Fruit fly (Drosophila melanogaster) whole organism, embryonic: ENCODE results near the gene Acat2.

Experiments used
- Abd-B ChIP-seq: fragments of 200-800 bp; sonication (Bioruptor generic); optimal IDR thresholded peaks from 2 replicates; lab custom pipeline; 2018; ENCODE audit warnings: missing biosample characterization, mild to moderate bottlenecking, missing genetic modification characterization, moderate library complexity
- BEAF-32 ChIP-seq: fragments of 200-800 bp; sonication (Bioruptor generic); optimal IDR thresholded peaks from 3 replicates; lab custom pipeline; 2017; ENCODE audit warnings: missing biosample characterization, missing genetic modification characterization, mild to moderate bottlenecking, moderate library complexity, missing genetic modification reagents
- BtbVII ChIP-seq: fragments of 200-800 bp; sonication (Bioruptor generic); optimal IDR thresholded peaks from 3 replicates; lab custom pipeline; 2017; ENCODE audit warnings: missing biosample characterization, mild to moderate bottlenecking, missing genetic modification characterization
- CG11723 ChIP-seq: fragments of 200-800 bp; sonication (Bioruptor generic); optimal IDR thresholded peaks from 2 replicates; lab custom pipeline; 2017; ENCODE audit warnings: missing biosample characterization, mild to moderate bottlenecking, missing genetic modification characterization
- CG12155 ChIP-seq: fragments of 200-800 bp; sonication (Bioruptor generic); optimal IDR thresholded peaks from 3 replicates; lab custom pipeline; 2016; ENCODE audit warnings: missing biosample characterization, missing genetic modification characterization
- CG12219 ChIP-seq: fragments of 200-800 bp; sonication (Bioruptor generic); optimal IDR thresholded peaks from 3 replicates; lab custom pipeline; 2018; ENCODE audit warnings: missing biosample characterization, mild to moderate bottlenecking, missing genetic modification characterization
- CG13894 ChIP-seq: fragments of 200-800 bp; sonication (Bioruptor generic); optimal IDR thresholded peaks from 3 replicates; lab custom pipeline; 2018; ENCODE audit warnings: missing biosample characterization, mild to moderate bottlenecking, missing genetic modification characterization, moderate library complexity
- CG14441 ChIP-seq: fragments of 200-800 bp; sonication (Bioruptor generic); IDR thresholded peaks from 2 replicates; pipeline ENCODE4 v1.3.6; 2022; ENCODE audit warnings: missing biosample characterization, missing genetic modification characterization
- CG14667 ChIP-seq: fragments of 200-800 bp; sonication (Bioruptor generic); IDR thresholded peaks from 2 replicates; pipeline ENCODE4 v1.3.6; 2022; ENCODE audit warnings: missing biosample characterization, missing genetic modification characterization
- CG15073 ChIP-seq: fragments of 200-800 bp; sonication (Bioruptor generic); optimal IDR thresholded peaks from 2 replicates; lab custom pipeline; 2016; ENCODE audit warnings: missing biosample characterization, missing genetic modification characterization
- CG15479 ChIP-seq: fragments of 200-800 bp; sonication (Bioruptor generic); optimal IDR thresholded peaks from 3 replicates; lab custom pipeline; 2019; ENCODE audit warnings: missing biosample characterization, mild to moderate bottlenecking, missing genetic modification characterization, moderate library complexity
- CG1647 ChIP-seq: fragments of 200-800 bp; sonication (Bioruptor generic); optimal IDR thresholded peaks from 3 replicates; lab custom pipeline; 2016; ENCODE audit warnings: missing biosample characterization, missing genetic modification characterization
- CG17328 ChIP-seq: fragments of 200-800 bp; sonication (Bioruptor generic); IDR thresholded peaks from 2 replicates; pipeline ENCODE4 v1.3.6; 2022; ENCODE audit warnings: missing biosample characterization, missing genetic modification characterization
- CG17612 ChIP-seq: fragments of 200-800 bp; sonication (Bioruptor generic); IDR thresholded peaks from 2 replicates; pipeline ENCODE4 v1.3.6; 2022; ENCODE audit warnings: missing biosample characterization, missing genetic modification characterization
- CG18619 ChIP-seq: fragments of 200-800 bp; sonication (Bioruptor generic); optimal IDR thresholded peaks from 3 replicates; lab custom pipeline; 2017; ENCODE audit warnings: missing biosample characterization, mild to moderate bottlenecking, missing genetic modification characterization
- CG2199 ChIP-seq: fragments of 200-800 bp; sonication (Bioruptor generic); IDR thresholded peaks from 3 replicates; pipeline ENCODE4 v1.3.6; 2022; ENCODE audit warnings: missing biosample characterization, missing genetic modification characterization
- CG2202 ChIP-seq: fragments of 200-800 bp; sonication (Bioruptor generic); optimal IDR thresholded peaks from 2 replicates; lab custom pipeline; 2018; ENCODE audit warnings: missing biosample characterization, mild to moderate bottlenecking, missing genetic modification characterization
- CG2678 ChIP-seq: fragments of 200-800 bp; sonication (Bioruptor generic); optimal IDR thresholded peaks from 3 replicates; lab custom pipeline; 2019; ENCODE audit warnings: missing biosample characterization, mild to moderate bottlenecking, missing genetic modification characterization, moderate library complexity
- CG3163 ChIP-seq: fragments of 200-800 bp; sonication (Bioruptor generic); optimal IDR thresholded peaks from 3 replicates; lab custom pipeline; 2016; ENCODE audit warnings: missing biosample characterization, missing genetic modification characterization
- CG6765 ChIP-seq: fragments of 200-800 bp; sonication (Bioruptor generic); optimal IDR thresholded peaks from 3 replicates; lab custom pipeline; 2017; ENCODE audit warnings: missing biosample characterization, mild to moderate bottlenecking, missing genetic modification characterization
- CG7745 ChIP-seq: fragments of 200-800 bp; sonication (Bioruptor generic); optimal IDR thresholded peaks from 2 replicates; lab custom pipeline; 2018; ENCODE audit warnings: missing biosample characterization, mild to moderate bottlenecking, missing genetic modification characterization, moderate library complexity
- CG8281 ChIP-seq: fragments of 200-800 bp; sonication (Bioruptor generic); optimal IDR thresholded peaks from 2 replicates; lab custom pipeline; 2018; ENCODE audit warnings: missing biosample characterization, mild to moderate bottlenecking, missing genetic modification characterization, moderate library complexity
- CG8944 ChIP-seq: fragments of 200-800 bp; sonication (Bioruptor generic); optimal IDR thresholded peaks from 3 replicates; lab custom pipeline; 2016; ENCODE audit warnings: missing biosample characterization, missing genetic modification characterization
- CG9437 ChIP-seq: fragments of 200-800 bp; sonication (Bioruptor generic); optimal IDR thresholded peaks from 2 replicates; lab custom pipeline; 2018; ENCODE audit warnings: missing biosample characterization, mild to moderate bottlenecking, missing genetic modification characterization
- D19A ChIP-seq: fragments of 200-800 bp; optimal IDR thresholded peaks from 3 replicates; lab custom pipeline; 2019; ENCODE audit warnings: missing biosample characterization, mild to moderate bottlenecking, missing genetic modification characterization, moderate library complexity
- Doc2 ChIP-seq: fragments of 200-800 bp; sonication (Bioruptor generic); IDR thresholded peaks from 2 replicates; pipeline ENCODE4 v1.3.6; 2022; ENCODE audit warnings: missing biosample characterization, missing genetic modification characterization
- Lim3 ChIP-seq: fragments of 200-800 bp; sonication (Bioruptor generic); IDR thresholded peaks from 2 replicates; pipeline ENCODE4 v1.3.6; 2022; ENCODE audit warnings: missing biosample characterization, missing genetic modification characterization
- Lpt ChIP-seq: fragments of >200 bp; optimal IDR thresholded peaks from 2 replicates; lab custom pipeline; 2018; ENCODE audit warnings: missing biosample characterization, missing genetic modification characterization
- MBD-R2 ChIP-seq: fragments of 200-800 bp; sonication (Bioruptor generic); IDR thresholded peaks from 2 replicates; pipeline ENCODE4 v1.3.6; 2022; ENCODE audit warnings: missing biosample characterization, missing genetic modification characterization
- Max ChIP-seq: fragments of 200-800 bp; sonication (Bioruptor generic); optimal IDR thresholded peaks from 2 replicates; lab custom pipeline; 2016; ENCODE audit warnings: missing biosample characterization, mild to moderate bottlenecking, missing genetic modification characterization
- Ptx1 ChIP-seq: fragments of 200-800 bp; sonication (Bioruptor generic); IDR thresholded peaks from 2 replicates; pipeline ENCODE4 v1.3.6; 2022; ENCODE audit warnings: missing biosample characterization, missing genetic modification characterization
- Rx ChIP-seq: fragments of 200-800 bp; sonication (Bioruptor generic); IDR thresholded peaks from 2 replicates; pipeline ENCODE4 v1.3.6; 2022; ENCODE audit warnings: missing biosample characterization, missing genetic modification characterization
- Sox100B ChIP-seq: fragments of 200-800 bp; sonication (Bioruptor generic); optimal IDR thresholded peaks from 3 replicates; lab custom pipeline; 2018; ENCODE audit warnings: missing biosample characterization, mild to moderate bottlenecking, missing genetic modification characterization
- Sry-β ChIP-seq: fragments of 200-800 bp; sonication (Bioruptor generic); optimal IDR thresholded peaks from 2 replicates; lab custom pipeline; 2018; ENCODE audit warnings: missing biosample characterization, mild to moderate bottlenecking, missing genetic modification characterization, moderate library complexity
- Sry-δ ChIP-seq: fragments of 200-800 bp; sonication (Bioruptor generic); optimal IDR thresholded peaks from 2 replicates; lab custom pipeline; 2016; ENCODE audit warnings: missing biosample characterization, missing genetic modification characterization
- Trl ChIP-seq, 3 experiments: fragments of >200 bp in 2 of 3; fragments of 200-800 bp in 1 of 3; sonication (Bioruptor generic) in 1 of 3; optimal IDR thresholded peaks; 2 replicates in 1 of 3; 3 replicates in 2 of 3; lab custom pipeline; 2016 to 2017; ENCODE audit warnings: missing biosample characterization in 1 of 3, missing genetic modification characterization in 1 of 3
- Xrp1 ChIP-seq: fragments of 200-800 bp; sonication (Bioruptor generic); IDR thresholded peaks from 2 replicates; pipeline ENCODE4 v1.3.6; 2022; ENCODE audit warnings: missing biosample characterization, missing genetic modification characterization
- ase ChIP-seq: fragments of 200-800 bp; sonication (Bioruptor generic); IDR thresholded peaks from 3 replicates; pipeline ENCODE4 v1.3.6; 2022; ENCODE audit warnings: missing biosample characterization, missing genetic modification characterization
- chm ChIP-seq: fragments of 200-800 bp; sonication (Bioruptor generic); IDR thresholded peaks from 2 replicates; pipeline ENCODE4 v1.3.6; 2022; ENCODE audit warnings: missing biosample characterization, missing genetic modification characterization
- dan ChIP-seq: fragments of 200-800 bp; sonication (Bioruptor generic); IDR thresholded peaks from 2 replicates; pipeline ENCODE4 v1.3.6; 2022; ENCODE audit warnings: missing biosample characterization, missing genetic modification characterization
- dimm ChIP-seq: fragments of 200-800 bp; sonication (Bioruptor generic); IDR thresholded peaks from 2 replicates; pipeline ENCODE4 v1.3.6; 2022; ENCODE audit warnings: missing biosample characterization, missing genetic modification characterization
- gro ChIP-seq: fragments of 200-800 bp; sonication (Bioruptor generic); optimal IDR thresholded peaks from 2 replicates; lab custom pipeline; 2016; ENCODE audit warnings: missing biosample characterization, missing genetic modification characterization
- gsb-n ChIP-seq: fragments of 200-800 bp; sonication (Bioruptor generic); optimal IDR thresholded peaks from 3 replicates; lab custom pipeline; 2018; ENCODE audit warnings: missing biosample characterization, mild to moderate bottlenecking, missing genetic modification characterization
- nom ChIP-seq: fragments of 200-800 bp; sonication (Bioruptor generic); optimal IDR thresholded peaks from 2 replicates; lab custom pipeline; 2017; ENCODE audit warnings: missing biosample characterization, missing genetic modification characterization, mild to moderate bottlenecking, moderate library complexity, missing genetic modification reagents
- pho ChIP-seq: fragments of 200-800 bp; sonication (Bioruptor generic); optimal IDR thresholded peaks from 2 replicates; lab custom pipeline; 2016; ENCODE audit warnings: missing biosample characterization, missing genetic modification characterization
- ro ChIP-seq: fragments of 200-800 bp; sonication (Bioruptor generic); IDR thresholded peaks from 2 replicates; pipeline ENCODE4 v1.3.6; 2022; ENCODE audit warnings: missing biosample characterization, missing genetic modification characterization
- row ChIP-seq: fragments of 200-800 bp; sonication (Bioruptor generic); IDR thresholded peaks from 3 replicates; pipeline ENCODE4 v1.3.6; 2022; ENCODE audit warnings: missing biosample characterization, missing genetic modification characterization
- sima ChIP-seq: fragments of 200-800 bp; sonication (Bioruptor generic); optimal IDR thresholded peaks from 2 replicates; lab custom pipeline; 2016; ENCODE audit warnings: missing biosample characterization, missing genetic modification characterization
- sr ChIP-seq: fragments of 200-800 bp; sonication (Bioruptor generic); IDR thresholded peaks from 3 replicates; pipeline ENCODE4 v1.3.6; 2022; ENCODE audit warnings: missing biosample characterization, missing genetic modification characterization
- stwl ChIP-seq: fragments of 200-800 bp; sonication (Bioruptor generic); optimal IDR thresholded peaks from 3 replicates; lab custom pipeline; 2018; ENCODE audit warnings: missing biosample characterization, mild to moderate bottlenecking, missing genetic modification characterization, moderate library complexity
- unc-4 ChIP-seq: fragments of 200-800 bp; sonication (Bioruptor generic); IDR thresholded peaks from 2 replicates; pipeline ENCODE4 v1.3.6; 2022; ENCODE audit warnings: missing biosample characterization, missing genetic modification characterization; ENCODE audit not compliant: partially characterized antibody
- zfh2 ChIP-seq: fragments of 200-800 bp; sonication (Bioruptor generic); optimal IDR thresholded peaks from 2 replicates; lab custom pipeline; 2016; ENCODE audit warnings: missing biosample characterization, missing genetic modification characterization

The Acat2 gene

dm6 chr3L:1329724-1330123 is 27.0 kb downstream of the Acat2 start, which contains the start of gene ND-ACP (continued):
- TF ChIP-seq CG8281 (tag; lab: Kevin White, UChicago) = no peak
- no peak for TF ChIP-seq dan (GFP tag; lab: Robert Waterston, UW)
- no peak for TF ChIP-seq Rx (GFP tag; lab: Robert Waterston, UW)
- no peak for TF ChIP-seq CG2678 (tag; lab: Kevin White, UChicago)
- peak; percentile 10; the same call in 1 of the 3 replicates for TF ChIP-seq row (GFP tag; lab: Robert Waterston, UW)
- no peak for TF ChIP-seq ro (GFP tag; lab: Robert Waterston, UW)
- TF ChIP-seq zfh2 (GFP tag; lab: Kevin White, UChicago) = no peak
- TF ChIP-seq pho (GFP tag; lab: Kevin White, UChicago) = no peak
- TF ChIP-seq sima = no peak
- no peak for TF ChIP-seq ase (GFP tag; lab: Robert Waterston, UW)
- no peak for TF ChIP-seq CG14441 (GFP tag; lab: Robert Waterston, UW)
- TF ChIP-seq CG11723 (GFP tag; lab: Kevin White, UChicago) = no peak
- TF ChIP-seq CG3163 (GFP tag; lab: Kevin White, UChicago) = no peak
- no peak for TF ChIP-seq CG17612
- TF ChIP-seq MBD-R2 = peak; percentile 35; the same call in 1 of the 2 replicates
- no peak for TF ChIP-seq CG13894 (tag; lab: Kevin White, UChicago)
- peak; percentile 51 for TF ChIP-seq CG15479 (GFP tag; lab: Kevin White, UChicago)
- no peak for TF ChIP-seq CG7745 (tag; lab: Kevin White, UChicago)
- TF ChIP-seq Lpt (GFP tag; lab: Kevin White, UChicago) = no peak
- TF ChIP-seq CG17328 = no peak
- no peak for TF ChIP-seq Doc2
- peak; percentile 49 for TF ChIP-seq BEAF-32 (GFP tag; lab: Kevin White, UChicago)
- no peak for TF ChIP-seq CG14667
- no peak for TF ChIP-seq D19A
- TF ChIP-seq sr = no peak
- TF ChIP-seq CG12155 (GFP tag; lab: Kevin White, UChicago) = no peak
- TF ChIP-seq CG18619 (GFP tag; lab: Kevin White, UChicago) = no peak
- TF ChIP-seq CG12219 (GFP tag; lab: Kevin White, UChicago) = no peak
- no peak for TF ChIP-seq gsb-n (tag; lab: Kevin White, UChicago)
- no peak for TF ChIP-seq CG9437
- TF ChIP-seq Sry-β (GFP tag; lab: Kevin White, UChicago) = no peak
- no peak for TF ChIP-seq CG2199 (GFP tag; lab: Robert Waterston, UW)
- no peak for TF ChIP-seq CG6765 (GFP tag; lab: Kevin White, UChicago)
- peak; percentile 21; the same call in 1 of the 2 replicates for TF ChIP-seq unc-4 (GFP tag; lab: Robert Waterston, UW)
- TF ChIP-seq dimm (GFP tag; lab: Robert Waterston, UW) = no peak
- TF ChIP-seq Xrp1 (GFP tag; lab: Robert Waterston, UW) = no peak
- TF ChIP-seq Ptx1 = no peak
- TF ChIP-seq Trl (optimal IDR thresholded peaks at IDR 0.05; lab: Kevin White, UChicago) = no peak
- TF ChIP-seq Trl (GFP tag; optimal IDR thresholded peaks at IDR 0.05; lab: Kevin White, UChicago) = no peak
- TF ChIP-seq chm = no peak
- TF ChIP-seq Abd-B (GFP tag; lab: Kevin White, UChicago) = no peak
- peak; percentile 56 for TF ChIP-seq stwl (tag; lab: Kevin White, UChicago)
- no peak for TF ChIP-seq Max (GFP tag; lab: Kevin White, UChicago)
- TF ChIP-seq Sry-δ (GFP tag; lab: Kevin White, UChicago) = peak; percentile 42
- TF ChIP-seq CG1647 (GFP tag; lab: Kevin White, UChicago) = no peak
- TF ChIP-seq CG8944 = no peak
- TF ChIP-seq Lim3 = no peak
- no peak for TF ChIP-seq CG2202 (tag; lab: Kevin White, UChicago)
- TF ChIP-seq BtbVII = no peak
- TF ChIP-seq CG15073 (GFP tag; lab: Kevin White, UChicago) = no peak
- TF ChIP-seq gro (GFP tag; lab: Kevin White, UChicago) = no peak
- TF ChIP-seq Sox100B (GFP tag; lab: Kevin White, UChicago) = no peak
- TF ChIP-seq nom (GFP tag; lab: Kevin White, UChicago) = no peak
